Worm (Caenorhabditis elegans) whole organism, early embryonic: ENCODE measurements around the gene T21C12.8.

ENCODE experiments used
- B0310.2 ChIP-seq: sonication (generic microtip); optimal IDR thresholded peaks from 2 replicates; lab custom pipeline; 2016; ENCODE audit warnings: mild to moderate bottlenecking, missing genetic modification characterization, missing compliant biosample characterization
- F13C5.2 ChIP-seq: sonication (generic microtip); optimal IDR thresholded peaks from 2 replicates; lab custom pipeline; 2017; ENCODE audit warnings: mild to moderate bottlenecking, missing genetic modification characterization, inconsistent platforms, missing compliant biosample characterization
- ama-1 ChIP-seq: fragments of 150-350 bp; optimal IDR thresholded peaks from 2 replicates; lab custom pipeline; 2014
- ceh-13 ChIP-seq: fragments of 200-800 bp; sonication (Bioruptor generic); optimal IDR thresholded peaks from 2 replicates; lab custom pipeline; 2018; ENCODE audit warnings: mild to moderate bottlenecking, missing genetic modification characterization, missing compliant biosample characterization
- ceh-36 ChIP-seq: sonication (generic microtip); optimal IDR thresholded peaks from 2 replicates; lab custom pipeline; 2016; ENCODE audit warnings: missing genetic modification characterization, inconsistent platforms, missing compliant biosample characterization
- flt-1 ChIP-seq: fragments of 200-800 bp; sonication (Bioruptor generic); IDR thresholded peaks from 2 replicates; pipeline ENCODE4 v1.3.6; 2022; ENCODE audit warnings: missing genetic modification characterization, missing compliant biosample characterization
- hmg-4 ChIP-seq: fragments of 200-800 bp; sonication (Bioruptor generic); optimal IDR thresholded peaks from 2 replicates; lab custom pipeline; 2018; ENCODE audit warnings: mild to moderate bottlenecking, missing genetic modification characterization, missing compliant biosample characterization
- hnd-1 ChIP-seq: sonication (generic microtip); optimal IDR thresholded peaks from 2 replicates; lab custom pipeline; 2016; ENCODE audit warnings: missing genetic modification characterization, missing compliant biosample characterization
- pes-1 ChIP-seq: fragments of 200-800 bp; sonication (Bioruptor generic); IDR thresholded peaks from 2 replicates; pipeline ENCODE4 v1.3.6; 2022; ENCODE audit warnings: missing genetic modification reagents, missing genetic modification characterization, missing compliant biosample characterization
- scrt-1 ChIP-seq: fragments of 200-800 bp; sonication (Bioruptor generic); IDR thresholded peaks from 2 replicates; pipeline ENCODE4 v1.3.6; 2022; ENCODE audit warnings: missing genetic modification characterization, missing compliant biosample characterization
- tbx-11 ChIP-seq: fragments of 200-800 bp; sonication (Bioruptor generic); IDR thresholded peaks from 2 replicates; pipeline ENCODE4 v1.3.6; 2022; ENCODE audit warnings: missing genetic modification characterization, missing compliant biosample characterization

DNA sequence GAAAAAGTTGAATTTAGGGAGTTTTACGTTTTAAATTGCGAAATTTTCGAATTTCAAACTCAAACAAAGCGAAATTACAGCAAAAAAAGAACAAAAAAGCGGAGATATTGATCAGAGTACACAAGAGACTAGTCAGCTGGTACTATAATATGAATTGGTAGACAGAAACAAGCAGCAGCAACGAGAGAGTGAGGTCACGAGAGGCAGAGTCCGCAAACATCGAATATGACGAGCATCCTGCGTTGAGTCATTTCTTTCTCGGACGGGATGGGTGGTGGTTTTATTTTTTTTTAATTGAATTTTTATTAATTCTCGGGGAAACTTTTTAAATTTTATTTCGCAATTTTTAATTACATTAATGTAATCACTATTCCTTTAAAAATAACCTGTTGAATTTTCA, 46.9 kb upstream of the T21C12.8 start:
- no peak for TF ChIP-seq tbx-11
- no peak for TF ChIP-seq ama-1 (lab: Kevin White, UChicago)
- no peak for TF ChIP-seq hnd-1 (tag; lab: Kevin White, UChicago)
- TF ChIP-seq B0310.2: no peak
- no peak for TF ChIP-seq hmg-4 (GFP tag; lab: Kevin White, UChicago)
- TF ChIP-seq pes-1 (GFP tag; lab: Robert Waterston, UW): no peak
- TF ChIP-seq scrt-1: no peak
- no peak for TF ChIP-seq ceh-36 (tag; lab: Kevin White, UChicago)
- TF ChIP-seq ceh-13 (GFP tag; lab: Kevin White, UChicago): no peak
- peak; percentile 58 for TF ChIP-seq F13C5.2 (tag; lab: Kevin White, UChicago)
- TF ChIP-seq flt-1 (GFP tag; lab: Robert Waterston, UW): no peak
